Fruit fly (Drosophila melanogaster) whole organism, embryonic: ENCODE results near the gene 14-3-3epsilon.
A peak's percentile ranks its signal among the peaks of the same experiment; 100 is the strongest.

Experiments used
- Ada2b ChIP-seq: fragments of 200-800 bp; sonication (Bioruptor generic); IDR thresholded peaks from 2 replicates; pipeline ENCODE4 v1.3.6; 2022; ENCODE audit warnings: missing biosample characterization, missing genetic modification characterization
- Bgb ChIP-seq: fragments of 200-800 bp; sonication (Bioruptor generic); IDR thresholded peaks from 2 replicates; pipeline ENCODE4 v1.3.6; 2022; ENCODE audit warnings: missing biosample characterization, missing genetic modification characterization; ENCODE audit not compliant: partially characterized antibody
- CG10147 ChIP-seq: fragments of 200-800 bp; sonication (Bioruptor generic); optimal IDR thresholded peaks from 2 replicates; lab custom pipeline; 2019; ENCODE audit warnings: missing biosample characterization, mild to moderate bottlenecking, missing genetic modification characterization, moderate library complexity
- CG10321 ChIP-seq: fragments of 200-800 bp; sonication (Bioruptor generic); IDR thresholded peaks from 2 replicates; pipeline ENCODE4 v1.3.6; 2022; ENCODE audit warnings: missing biosample characterization, missing genetic modification characterization
- CG11456 ChIP-seq: fragments of 200-800 bp; sonication (Bioruptor generic); IDR thresholded peaks from 3 replicates; pipeline ENCODE4 v1.3.6; 2022; ENCODE audit warnings: missing biosample characterization, missing genetic modification characterization
- CG1233 ChIP-seq: fragments of 200-800 bp; sonication (Bioruptor generic); optimal IDR thresholded peaks from 4 replicates; lab custom pipeline; 2018; ENCODE audit warnings: missing biosample characterization, mild to moderate bottlenecking, missing genetic modification characterization
- CG13123 ChIP-seq: fragments of 200-800 bp; sonication (Bioruptor generic); optimal IDR thresholded peaks from 2 replicates; lab custom pipeline; 2016; ENCODE audit warnings: missing biosample characterization, missing genetic modification characterization
- CG14860 ChIP-seq: fragments of 200-800 bp; sonication (Bioruptor generic); IDR thresholded peaks from 3 replicates; pipeline ENCODE4 v1.3.6; 2022; ENCODE audit warnings: missing biosample characterization, missing genetic modification characterization; ENCODE audit not compliant: partially characterized antibody
- CG1529 ChIP-seq: fragments of 200-800 bp; sonication (Bioruptor generic); optimal IDR thresholded peaks from 3 replicates; lab custom pipeline; 2018; ENCODE audit warnings: missing biosample characterization, missing genetic modification characterization
- CG15601 ChIP-seq: fragments of 200-800 bp; sonication (Bioruptor generic); optimal IDR thresholded peaks from 3 replicates; lab custom pipeline; 2019; ENCODE audit warnings: missing biosample characterization, mild to moderate bottlenecking, missing genetic modification characterization, moderate library complexity
- CG16815 ChIP-seq: fragments of 200-800 bp; sonication (Bioruptor generic); optimal IDR thresholded peaks from 3 replicates; lab custom pipeline; 2017; ENCODE audit warnings: missing biosample characterization, mild to moderate bottlenecking, missing genetic modification characterization
- CG17385 ChIP-seq: fragments of 200-800 bp; sonication (Bioruptor generic); optimal IDR thresholded peaks from 3 replicates; lab custom pipeline; 2018; ENCODE audit warnings: missing biosample characterization, mild to moderate bottlenecking, missing genetic modification characterization
- CG17802 ChIP-seq: fragments of 200-800 bp; sonication (Bioruptor generic); optimal IDR thresholded peaks from 2 replicates; lab custom pipeline; 2018; ENCODE audit warnings: missing biosample characterization, mild to moderate bottlenecking, missing genetic modification characterization, moderate library complexity
- CG2889 ChIP-seq: fragments of 200-800 bp; sonication (Bioruptor generic); IDR thresholded peaks from 3 replicates; pipeline ENCODE4 v1.3.6; 2022; ENCODE audit warnings: missing biosample characterization, missing genetic modification characterization
- CG31224 ChIP-seq: fragments of 200-800 bp; sonication (Bioruptor generic); IDR thresholded peaks from 2 replicates; pipeline ENCODE4 v1.3.6; 2022; ENCODE audit warnings: missing biosample characterization, missing genetic modification characterization
- CG31388 ChIP-seq: fragments of 200-800 bp; sonication (Bioruptor generic); optimal IDR thresholded peaks from 2 replicates; lab custom pipeline; 2016; ENCODE audit warnings: missing biosample characterization, missing genetic modification characterization
- CG34376 ChIP-seq: fragments of 200-800 bp; sonication (Bioruptor generic); optimal IDR thresholded peaks from 2 replicates; lab custom pipeline; 2018; ENCODE audit warnings: missing biosample characterization, mild to moderate bottlenecking, missing genetic modification characterization
- CG4424 ChIP-seq: fragments of 200-800 bp; sonication (Bioruptor generic); optimal IDR thresholded peaks from 3 replicates; lab custom pipeline; 2016; ENCODE audit warnings: missing biosample characterization, missing genetic modification characterization
- CG4730 ChIP-seq: fragments of 200-800 bp; sonication (Bioruptor generic); IDR thresholded peaks from 2 replicates; pipeline ENCODE4 v1.3.6; 2022; ENCODE audit warnings: missing biosample characterization, missing genetic modification characterization
- CG7963 ChIP-seq: fragments of 200-800 bp; sonication (Bioruptor generic); IDR thresholded peaks from 3 replicates; pipeline ENCODE4 v1.3.6; 2022; ENCODE audit warnings: missing biosample characterization, missing genetic modification characterization; ENCODE audit not compliant: partially characterized antibody
- CG8089 ChIP-seq: fragments of 200-800 bp; sonication (Bioruptor generic); optimal IDR thresholded peaks from 3 replicates; lab custom pipeline; 2016; ENCODE audit warnings: missing biosample characterization, missing genetic modification characterization
- CG8478 ChIP-seq: fragments of >200 bp; optimal IDR thresholded peaks from 2 replicates; lab custom pipeline; 2018
- CG8924 ChIP-seq: fragments of 200-800 bp; optimal IDR thresholded peaks from 3 replicates; lab custom pipeline; 2019; ENCODE audit warnings: missing biosample characterization, mild to moderate bottlenecking, missing genetic modification characterization, moderate library complexity
- Eip74EF ChIP-seq, 2 experiments: fragments of 200-800 bp in 1 of 2; fragments of >200 bp in 1 of 2; sonication (Bioruptor generic) in 1 of 2; optimal IDR thresholded peaks; 2 replicates each; lab custom pipeline; 2017 to 2019; ENCODE audit warnings: missing biosample characterization in 2 of 2, missing genetic modification characterization in 2 of 2, mild to moderate bottlenecking in 1 of 2, moderate library complexity in 1 of 2
- Jarid2 ChIP-seq: fragments of 200-800 bp; sonication (Bioruptor generic); optimal IDR thresholded peaks from 3 replicates; lab custom pipeline; 2017; ENCODE audit warnings: mild to moderate bottlenecking, missing biosample characterization, missing genetic modification reagents, missing genetic modification characterization
- Lim3 ChIP-seq: fragments of 200-800 bp; sonication (Bioruptor generic); IDR thresholded peaks from 2 replicates; pipeline ENCODE4 v1.3.6; 2022; ENCODE audit warnings: missing biosample characterization, missing genetic modification characterization
- MBD-R2 ChIP-seq: fragments of 200-800 bp; sonication (Bioruptor generic); IDR thresholded peaks from 2 replicates; pipeline ENCODE4 v1.3.6; 2022; ENCODE audit warnings: missing biosample characterization, missing genetic modification characterization
- NC2α ChIP-seq: fragments of 200-800 bp; sonication (Bioruptor generic); optimal IDR thresholded peaks from 2 replicates; lab custom pipeline; 2016; ENCODE audit warnings: missing biosample characterization, missing genetic modification characterization
- Nf-YB ChIP-seq: fragments of 200-800 bp; sonication (Bioruptor generic); optimal IDR thresholded peaks from 3 replicates; lab custom pipeline; 2019; ENCODE audit warnings: missing biosample characterization, mild to moderate bottlenecking, missing genetic modification characterization, moderate library complexity
- Ptx1 ChIP-seq: fragments of 200-800 bp; sonication (Bioruptor generic); IDR thresholded peaks from 2 replicates; pipeline ENCODE4 v1.3.6; 2022; ENCODE audit warnings: missing biosample characterization, missing genetic modification characterization
- Rx ChIP-seq: fragments of 200-800 bp; sonication (Bioruptor generic); IDR thresholded peaks from 2 replicates; pipeline ENCODE4 v1.3.6; 2022; ENCODE audit warnings: missing biosample characterization, missing genetic modification characterization
- Side ChIP-seq: fragments of 200-800 bp; sonication (Bioruptor generic); optimal IDR thresholded peaks from 2 replicates; lab custom pipeline; 2016; ENCODE audit warnings: missing biosample characterization, missing genetic modification characterization
- Xbp1 ChIP-seq: fragments of 200-800 bp; sonication (Bioruptor generic); optimal IDR thresholded peaks from 3 replicates; lab custom pipeline; 2016; ENCODE audit warnings: missing biosample characterization, mild to moderate bottlenecking, missing genetic modification characterization
- abd-A ChIP-seq: fragments of 200-800 bp; sonication (Bioruptor generic); optimal IDR thresholded peaks from 3 replicates; lab custom pipeline; 2019; ENCODE audit warnings: missing biosample characterization, mild to moderate bottlenecking, missing genetic modification characterization, moderate library complexity
- ase ChIP-seq: fragments of 200-800 bp; sonication (Bioruptor generic); IDR thresholded peaks from 3 replicates; pipeline ENCODE4 v1.3.6; 2022; ENCODE audit warnings: missing biosample characterization, missing genetic modification characterization
- az2 ChIP-seq: fragments of 200-800 bp; sonication (Bioruptor generic); optimal IDR thresholded peaks from 3 replicates; lab custom pipeline; 2016; ENCODE audit warnings: missing biosample characterization, missing genetic modification characterization
- bcd ChIP-seq: fragments of 200-800 bp; sonication (Bioruptor generic); optimal IDR thresholded peaks from 2 replicates; lab custom pipeline; 2017; ENCODE audit warnings: missing biosample characterization, mild to moderate bottlenecking, missing genetic modification characterization
- da ChIP-seq: fragments of 200-800 bp; sonication (Bioruptor generic); optimal IDR thresholded peaks from 2 replicates; lab custom pipeline; 2016; ENCODE audit warnings: missing biosample characterization, missing genetic modification characterization
- esg ChIP-seq: fragments of 200-800 bp; sonication (Bioruptor generic); conservative IDR thresholded peaks from 2 replicates; pipeline ENCODE4 v1.3.6; 2022; ENCODE audit warnings: missing biosample characterization, missing genetic modification characterization
- fd64A ChIP-seq: fragments of 200-800 bp; sonication (Bioruptor generic); optimal IDR thresholded peaks from 3 replicates; lab custom pipeline; 2018; ENCODE audit warnings: missing biosample characterization, mild to moderate bottlenecking, missing genetic modification characterization
- fu2 ChIP-seq: fragments of 200-800 bp; sonication (Bioruptor generic); optimal IDR thresholded peaks from 2 replicates; lab custom pipeline; 2016; ENCODE audit warnings: missing biosample characterization, missing genetic modification characterization
- gsb ChIP-seq: fragments of 200-800 bp; sonication (Bioruptor generic); IDR thresholded peaks from 2 replicates; pipeline ENCODE4 v1.3.6; 2022; ENCODE audit warnings: missing biosample characterization, missing genetic modification characterization
- otp ChIP-seq: fragments of 200-800 bp; sonication (Bioruptor generic); IDR thresholded peaks from 3 replicates; pipeline ENCODE4, ENCODE4 v1.3.6; 2022; ENCODE audit warnings: missing biosample characterization, missing genetic modification characterization
- pb ChIP-seq: fragments of 200-800 bp; sonication (Bioruptor generic); optimal IDR thresholded peaks from 3 replicates; lab custom pipeline; 2016; ENCODE audit warnings: missing biosample characterization, missing genetic modification characterization
- pita ChIP-seq: fragments of 200-800 bp; sonication (Bioruptor generic); optimal IDR thresholded peaks from 2 replicates; lab custom pipeline; 2017; ENCODE audit warnings: missing biosample characterization, mild to moderate bottlenecking, missing genetic modification characterization
- rib ChIP-seq: fragments of 200-800 bp; sonication (Bioruptor generic); IDR thresholded peaks from 2 replicates; pipeline ENCODE4 v1.3.6; 2022; ENCODE audit warnings: missing biosample characterization, missing genetic modification characterization
- ro ChIP-seq: fragments of 200-800 bp; sonication (Bioruptor generic); IDR thresholded peaks from 2 replicates; pipeline ENCODE4 v1.3.6; 2022; ENCODE audit warnings: missing biosample characterization, missing genetic modification characterization
- sd ChIP-seq: fragments of 200-800 bp; sonication (Bioruptor generic); optimal IDR thresholded peaks from 3 replicates; lab custom pipeline; 2018; ENCODE audit warnings: missing biosample characterization, mild to moderate bottlenecking, missing genetic modification characterization, moderate library complexity
- so ChIP-seq: fragments of 200-800 bp; sonication (Bioruptor generic); IDR thresholded peaks from 3 replicates; pipeline ENCODE4 v1.3.6; 2022; ENCODE audit warnings: missing biosample characterization, missing genetic modification characterization
- stwl ChIP-seq: fragments of 200-800 bp; sonication (Bioruptor generic); optimal IDR thresholded peaks from 3 replicates; lab custom pipeline; 2018; ENCODE audit warnings: missing biosample characterization, mild to moderate bottlenecking, missing genetic modification characterization, moderate library complexity
- unpg ChIP-seq: fragments of 200-800 bp; sonication (Bioruptor generic); optimal IDR thresholded peaks from 3 replicates; lab custom pipeline; 2018; ENCODE audit warnings: missing biosample characterization, mild to moderate bottlenecking, missing genetic modification characterization, moderate library complexity
- wdn ChIP-seq: fragments of 200-800 bp; sonication (Bioruptor generic); IDR thresholded peaks from 2 replicates; pipeline ENCODE4 v1.3.6; 2022; ENCODE audit warnings: missing biosample characterization, missing genetic modification characterization
- yki ChIP-seq: fragments of >200 bp; optimal IDR thresholded peaks from 3 replicates; lab custom pipeline; 2018

The 14-3-3epsilon gene

dm6 chr3R:18223434-18223833 lies 18.9 kb upstream of the 14-3-3epsilon start, which contains the start of the genes mTerf5 and Non3 (continued):
- peak; percentile 43 for TF ChIP-seq CG4424 (GFP tag; lab: Kevin White, UChicago)
- TF ChIP-seq ro (GFP tag; lab: Robert Waterston, UW), result no peak
- TF ChIP-seq az2 (GFP tag; lab: Kevin White, UChicago), result peak; percentile 49
- TF ChIP-seq Lim3 (GFP tag; lab: Robert Waterston, UW), result no peak
- TF ChIP-seq CG2889, result no peak
- TF ChIP-seq Ptx1 (GFP tag; lab: Robert Waterston, UW), result peak; percentile 59
- no peak for TF ChIP-seq fd64A (GFP tag; lab: Kevin White, UChicago)
- no peak for TF ChIP-seq fu2 (GFP tag; lab: Kevin White, UChicago)
- peak; percentile 29 for TF ChIP-seq Nf-YB (GFP tag; lab: Kevin White, UChicago)
- no peak for TF ChIP-seq CG10321 (GFP tag; lab: Robert Waterston, UW)
- no peak for TF ChIP-seq CG34376 (GFP tag; lab: Kevin White, UChicago)
- 0 out of 3 replicates have a peak, but pooled peaks have one; percentile 30 for TF ChIP-seq ase
- no peak for TF ChIP-seq yki
- no peak for TF ChIP-seq da (GFP tag; lab: Kevin White, UChicago)
- TF ChIP-seq Jarid2 (GFP tag; lab: Kevin White, UChicago), result no peak
- no peak for TF ChIP-seq pita
- TF ChIP-seq CG31224, result no peak
- TF ChIP-seq CG1529, result no peak
- TF ChIP-seq so (GFP tag; lab: Robert Waterston, UW), result no peak
- no peak for TF ChIP-seq Rx (GFP tag; lab: Robert Waterston, UW)
- TF ChIP-seq rib (GFP tag; lab: Robert Waterston, UW), result no peak
- TF ChIP-seq CG14860 (GFP tag; lab: Robert Waterston, UW), result peak; percentile 81
- no peak for TF ChIP-seq Side (GFP tag; lab: Kevin White, UChicago)
- TF ChIP-seq CG8924, result peak; percentile 75
- TF ChIP-seq Xbp1 (GFP tag; lab: Kevin White, UChicago), result peak; percentile 75
- TF ChIP-seq esg, result peak; percentile 55
- peak; percentile 21; the same call in 1 of the 2 replicates for TF ChIP-seq CG4730
- peak; percentile 42 for TF ChIP-seq sd
- peak; percentile 10 for TF ChIP-seq CG31388 (GFP tag; lab: Kevin White, UChicago)
- no peak for TF ChIP-seq CG17802 (tag; lab: Kevin White, UChicago)
- no peak for TF ChIP-seq CG8089 (GFP tag; lab: Kevin White, UChicago)
- no peak for TF ChIP-seq gsb (GFP tag; lab: Robert Waterston, UW)
- peak; percentile 54 for TF ChIP-seq CG17385 (GFP tag; lab: Kevin White, UChicago)
- TF ChIP-seq unpg (GFP tag; lab: Kevin White, UChicago), result peak; percentile 69
- TF ChIP-seq CG8478 (lab: Kevin White, UChicago), result no peak
- TF ChIP-seq abd-A, result no peak
- TF ChIP-seq CG1233 (GFP tag; lab: Kevin White, UChicago), result no peak
- no peak for TF ChIP-seq wdn (GFP tag; lab: Robert Waterston, UW)
- TF ChIP-seq otp, result no peak
- TF ChIP-seq, all 482 proteins: peak for 249

- TF ChIP-seq stwl (peak; percentile 86), Ada2b (no peak), Eip74EF (GFP tag; optimal IDR thresholded peaks at IDR 0.05; lab: Kevin White, UChicago) (no peak), CG15601 (tag; lab: Kevin White, UChicago) (peak; percentile 15), CG11456 (GFP tag; lab: Robert Waterston, UW) (no peak), bcd (GFP tag; lab: Kevin White, UChicago) (peak; percentile 16), MBD-R2 (GFP tag; lab: Robert Waterston, UW) (peak; percentile 79), NC2α (GFP tag; lab: Kevin White, UChicago) (no peak), CG16815 (no peak), CG13123 (no peak), CG10147 (GFP tag; lab: Kevin White, UChicago) (no peak), pb (GFP tag; lab: Kevin White, UChicago) (no peak), CG7963 (GFP tag; lab: Robert Waterston, UW) (peak; percentile 90), Bgb (GFP tag; lab: Robert Waterston, UW) (peak; percentile 88)
Observed at dm6 chr3R:18226043-18226808, 16.1 kb upstream of the 14-3-3epsilon start, which contains the start of the genes CG7168 and Mdh2. Gene CG7168 (minus strand): TSS chr3R:18226082. Gene Mdh2 (plus strand): TSS chr3R:18226396.
